Fruit fly (Drosophila melanogaster) whole organism, adult: ENCODE data around the gene Zip71B.

Source experiments
- CG11617 ChIP-seq: fragments of 200-800 bp; sonication (Bioruptor generic); optimal IDR thresholded peaks from 2 replicates; lab custom pipeline; 2017; ENCODE audit warnings: mild to moderate bottlenecking, missing biosample characterization, missing genetic modification reagents, missing genetic modification characterization
- CG12768 ChIP-seq: fragments of 200-800 bp; sonication (Bioruptor generic); optimal IDR thresholded peaks from 2 replicates; lab custom pipeline; 2017; ENCODE audit warnings: missing biosample characterization, missing genetic modification characterization, mild to moderate bottlenecking, moderate library complexity, missing genetic modification reagents
- CG14711 ChIP-seq: fragments of 200-800 bp; sonication (Bioruptor generic); optimal IDR thresholded peaks from 2 replicates; lab custom pipeline; 2018; ENCODE audit warnings: missing biosample characterization, mild to moderate bottlenecking, missing genetic modification characterization, moderate library complexity
- CG5204 ChIP-seq: fragments of 200-800 bp; sonication (Bioruptor generic); optimal IDR thresholded peaks from 2 replicates; lab custom pipeline; 2016; ENCODE audit warnings: missing biosample characterization, missing genetic modification characterization
- CG7101 ChIP-seq: fragments of 200-800 bp; sonication (Bioruptor generic); optimal IDR thresholded peaks from 2 replicates; lab custom pipeline; 2018; ENCODE audit warnings: missing biosample characterization, mild to moderate bottlenecking, missing genetic modification characterization, moderate library complexity
- Clk ChIP-seq: fragments of 200-800 bp; sonication (Bioruptor generic); optimal IDR thresholded peaks from 2 replicates; lab custom pipeline; 2017; ENCODE audit warnings: missing biosample characterization, missing genetic modification characterization
- Crg-1 ChIP-seq: fragments of 200-800 bp; sonication (Bioruptor generic); optimal IDR thresholded peaks from 2 replicates; lab custom pipeline; 2016; ENCODE audit warnings: missing biosample characterization, missing genetic modification characterization
- Mnt ChIP-seq: fragments of 200-800 bp; sonication (Bioruptor generic); optimal IDR thresholded peaks from 2 replicates; lab custom pipeline; 2016; ENCODE audit warnings: missing biosample characterization, mild to moderate bottlenecking, missing genetic modification characterization
- bab1 ChIP-seq: fragments of 200-800 bp; sonication (Bioruptor generic); optimal IDR thresholded peaks from 3 replicates; lab custom pipeline; 2019; ENCODE audit warnings: missing biosample characterization, mild to moderate bottlenecking, missing genetic modification characterization, moderate library complexity
- cic ChIP-seq: fragments of 200-800 bp; sonication (Bioruptor generic); optimal IDR thresholded peaks from 2 replicates; lab custom pipeline; 2017; ENCODE audit warnings: missing biosample characterization, mild to moderate bottlenecking, missing genetic modification characterization, moderate library complexity
- kay ChIP-seq: fragments of 200-800 bp; sonication (Bioruptor generic); peaks from one replicate; lab custom pipeline; 2016; ENCODE audit warnings: missing biosample characterization, missing genetic modification characterization, borderline replicate concordance
- ovo ChIP-seq: fragments of 200-800 bp; sonication (Bioruptor generic); optimal IDR thresholded peaks from 2 replicates; lab custom pipeline; 2016; ENCODE audit warnings: missing biosample characterization, missing genetic modification characterization
- tj ChIP-seq: fragments of 200-800 bp; sonication (Bioruptor generic); optimal IDR thresholded peaks from 3 replicates; lab custom pipeline; 2017; ENCODE audit warnings: missing biosample characterization, mild to moderate bottlenecking, missing genetic modification characterization, moderate library complexity
- toe ChIP-seq: fragments of 200-800 bp; sonication (Bioruptor generic); optimal IDR thresholded peaks from 2 replicates; lab custom pipeline; 2016; ENCODE audit warnings: missing biosample characterization, missing genetic modification characterization

DNA sequence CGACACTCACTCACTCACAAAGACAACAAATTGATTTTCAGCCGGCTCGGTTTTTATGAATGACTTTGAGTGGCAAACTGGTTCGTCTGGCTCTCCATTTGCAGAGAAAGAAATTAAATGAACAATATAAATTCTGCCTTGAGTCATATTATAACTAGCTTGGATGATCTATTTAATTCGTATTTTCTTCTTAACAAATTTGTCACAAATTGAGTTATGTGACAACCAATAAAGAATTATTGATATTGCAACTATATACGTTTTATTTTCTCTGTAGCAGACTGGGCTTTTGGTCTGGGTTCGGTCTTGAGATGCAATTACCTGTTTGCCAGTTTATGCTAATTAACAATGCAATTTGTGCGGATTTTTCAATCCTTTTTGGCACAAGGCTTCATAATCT, 14.7 kb downstream of the Zip71B start:
- TF ChIP-seq ovo (GFP tag; lab: Kevin White, UChicago) (no peak), cic (no peak), CG5204 (GFP tag; lab: Kevin White, UChicago) (no peak), kay (GFP tag; lab: Kevin White, UChicago) (no peak), CG14711 (tag; lab: Kevin White, UChicago) (no peak), Clk (no peak), CG7101 (tag; lab: Kevin White, UChicago) (no peak), CG11617 (GFP tag; lab: Kevin White, UChicago) (no peak), toe (GFP tag; lab: Kevin White, UChicago) (no peak), bab1 (no peak), tj (no peak), CG12768 (GFP tag; lab: Kevin White, UChicago) (no peak), Crg-1 (GFP tag; lab: Kevin White, UChicago) (no peak), Mnt (no peak)
